Fruit fly (Drosophila melanogaster) whole organism, embryonic: ENCODE measurements around the gene CG2955.

Experiments used
- Asciz ChIP-seq: fragments of 200-800 bp; sonication (Bioruptor generic); optimal IDR thresholded peaks from 2 replicates; lab custom pipeline; 2017; ENCODE audit warnings: missing biosample characterization, mild to moderate bottlenecking, missing genetic modification characterization, missing genetic modification reagents
- B-H1 ChIP-seq: fragments of 200-800 bp; sonication (Bioruptor generic); IDR thresholded peaks from 3 replicates; pipeline ENCODE4 v1.3.6; 2022; ENCODE audit warnings: missing biosample characterization, missing genetic modification characterization
- BtbVII ChIP-seq: fragments of 200-800 bp; sonication (Bioruptor generic); optimal IDR thresholded peaks from 3 replicates; lab custom pipeline; 2017; ENCODE audit warnings: missing biosample characterization, mild to moderate bottlenecking, missing genetic modification characterization
- C15 ChIP-seq: fragments of 200-800 bp; sonication (Bioruptor generic); IDR thresholded peaks from 3 replicates; pipeline ENCODE4 v1.3.6; 2022; ENCODE audit warnings: missing biosample characterization, missing genetic modification characterization
- CG10321 ChIP-seq: fragments of 200-800 bp; sonication (Bioruptor generic); IDR thresholded peaks from 2 replicates; pipeline ENCODE4 v1.3.6; 2022; ENCODE audit warnings: missing biosample characterization, missing genetic modification characterization
- CG13123 ChIP-seq: fragments of 200-800 bp; sonication (Bioruptor generic); optimal IDR thresholded peaks from 2 replicates; lab custom pipeline; 2016; ENCODE audit warnings: missing biosample characterization, missing genetic modification characterization
- CG13287 ChIP-seq: fragments of 200-800 bp; sonication (Bioruptor generic); IDR thresholded peaks from 2 replicates; pipeline ENCODE4 v1.3.6; 2022; ENCODE audit warnings: missing biosample characterization, missing genetic modification characterization; ENCODE audit not compliant: partially characterized antibody
- CG16863 ChIP-seq: fragments of 200-800 bp; sonication (Bioruptor generic); optimal IDR thresholded peaks from 3 replicates; lab custom pipeline; 2016; ENCODE audit warnings: missing biosample characterization, missing genetic modification characterization
- CG17186 ChIP-seq: fragments of 200-800 bp; sonication (Bioruptor generic); optimal IDR thresholded peaks from 3 replicates; lab custom pipeline; 2017; ENCODE audit warnings: missing biosample characterization, missing genetic modification reagents, missing genetic modification characterization
- CG18262 ChIP-seq: fragments of 200-800 bp; optimal IDR thresholded peaks from 3 replicates; lab custom pipeline; 2019; ENCODE audit warnings: missing biosample characterization, mild to moderate bottlenecking, missing genetic modification characterization, moderate library complexity
- CG2202 ChIP-seq: fragments of 200-800 bp; sonication (Bioruptor generic); optimal IDR thresholded peaks from 2 replicates; lab custom pipeline; 2018; ENCODE audit warnings: missing biosample characterization, mild to moderate bottlenecking, missing genetic modification characterization
- CG32767 ChIP-seq: fragments of 200-800 bp; sonication (Bioruptor generic); IDR thresholded peaks from 2 replicates; pipeline ENCODE4 v1.3.6; 2022; ENCODE audit warnings: missing biosample characterization, missing genetic modification characterization
- CG3407 ChIP-seq: fragments of 200-800 bp; sonication (Bioruptor generic); optimal IDR thresholded peaks from 2 replicates; lab custom pipeline; 2018; ENCODE audit warnings: missing biosample characterization, mild to moderate bottlenecking, missing genetic modification characterization
- CG6254 ChIP-seq: fragments of 200-800 bp; sonication (Bioruptor generic); optimal IDR thresholded peaks from 3 replicates; lab custom pipeline; 2017; ENCODE audit warnings: mild to moderate bottlenecking, missing biosample characterization, missing genetic modification reagents, missing genetic modification characterization
- CG7987 ChIP-seq: fragments of 200-800 bp; sonication (Bioruptor generic); optimal IDR thresholded peaks from 2 replicates; lab custom pipeline; 2018; ENCODE audit warnings: missing biosample characterization, mild to moderate bottlenecking, missing genetic modification characterization, moderate library complexity
- CG8281 ChIP-seq: fragments of 200-800 bp; sonication (Bioruptor generic); optimal IDR thresholded peaks from 2 replicates; lab custom pipeline; 2018; ENCODE audit warnings: missing biosample characterization, mild to moderate bottlenecking, missing genetic modification characterization, moderate library complexity
- CG8765 ChIP-seq: fragments of 200-800 bp; sonication (Bioruptor generic); IDR thresholded peaks from 2 replicates; pipeline ENCODE4 v1.3.6; 2022; ENCODE audit warnings: missing biosample characterization, missing genetic modification characterization
- CG9797 ChIP-seq: fragments of 200-800 bp; sonication (Bioruptor generic); optimal IDR thresholded peaks from 3 replicates; lab custom pipeline; 2018; ENCODE audit warnings: missing biosample characterization, mild to moderate bottlenecking, missing genetic modification characterization
- Ets97D ChIP-seq: fragments of 200-800 bp; sonication (Bioruptor generic); optimal IDR thresholded peaks from 3 replicates; lab custom pipeline; 2016; ENCODE audit warnings: missing biosample characterization, missing genetic modification characterization
- Fer1 ChIP-seq: fragments of 200-800 bp; sonication (Bioruptor generic); optimal IDR thresholded peaks from 2 replicates; lab custom pipeline; 2017; ENCODE audit warnings: missing biosample characterization, mild to moderate bottlenecking, missing genetic modification characterization
- Gug ChIP-seq: fragments of 200-800 bp; sonication (Bioruptor generic); IDR thresholded peaks from 4 replicates; pipeline ENCODE4 v1.3.6; 2022; ENCODE audit warnings: missing biosample characterization, missing genetic modification characterization
- HLH54F ChIP-seq: fragments of 200-800 bp; sonication (Bioruptor generic); optimal IDR thresholded peaks from 3 replicates; lab custom pipeline; 2016; ENCODE audit warnings: missing biosample characterization, missing genetic modification characterization
- Meics ChIP-seq: fragments of 200-800 bp; sonication (Bioruptor generic); optimal IDR thresholded peaks from 2 replicates; lab custom pipeline; 2017; ENCODE audit warnings: missing biosample characterization, mild to moderate bottlenecking, missing genetic modification characterization
- Myb ChIP-seq: fragments of 200-800 bp; sonication (Bioruptor generic); optimal IDR thresholded peaks from 2 replicates; lab custom pipeline; 2016; ENCODE audit warnings: missing biosample characterization, missing genetic modification characterization
- Neu2 ChIP-seq: fragments of 200-800 bp; sonication (Bioruptor generic); optimal IDR thresholded peaks from 3 replicates; lab custom pipeline; 2016; ENCODE audit warnings: missing biosample characterization, missing genetic modification characterization, borderline replicate concordance
- Pdp1 ChIP-seq, 2 experiments: fragments of 200-800 bp; sonication (Bioruptor generic); optimal IDR thresholded peaks; 3 replicates each; lab custom pipeline; 2016; ENCODE audit warnings: missing biosample characterization in 2 of 2, missing genetic modification characterization in 2 of 2, mild to moderate bottlenecking in 1 of 2, moderate library complexity in 1 of 2
- Poxn ChIP-seq: fragments of 200-800 bp; sonication (Bioruptor generic); IDR thresholded peaks from 2 replicates; pipeline ENCODE4 v1.3.6; 2022; ENCODE audit warnings: missing biosample characterization, missing genetic modification characterization
- Six4 ChIP-seq: fragments of 200-800 bp; sonication (Bioruptor generic); optimal IDR thresholded peaks from 2 replicates; lab custom pipeline; 2016; ENCODE audit warnings: missing biosample characterization, missing genetic modification characterization
- Usf ChIP-seq: fragments of 200-800 bp; sonication (Bioruptor generic); optimal IDR thresholded peaks from 2 replicates; lab custom pipeline; 2017; ENCODE audit warnings: missing genotype, missing biosample characterization, missing genetic modification characterization
- Xbp1 ChIP-seq: fragments of 200-800 bp; sonication (Bioruptor generic); optimal IDR thresholded peaks from 3 replicates; lab custom pipeline; 2016; ENCODE audit warnings: missing biosample characterization, mild to moderate bottlenecking, missing genetic modification characterization
- ab ChIP-seq: fragments of 200-800 bp; sonication (Bioruptor generic); optimal IDR thresholded peaks from 2 replicates; lab custom pipeline; 2016; ENCODE audit warnings: missing biosample characterization, missing genetic modification characterization
- chif ChIP-seq, 2 experiments: fragments of 200-800 bp; sonication (Bioruptor generic); optimal IDR thresholded peaks; 3 replicates each; lab custom pipeline; 2016; ENCODE audit warnings: missing biosample characterization in 2 of 2, missing genetic modification characterization in 2 of 2
- croc ChIP-seq: fragments of 200-800 bp; sonication (Bioruptor generic); conservative IDR thresholded peaks from 3 replicates; pipeline ENCODE4 v1.3.6; 2022; ENCODE audit warnings: missing biosample characterization, missing genetic modification characterization
- disco-r ChIP-seq: fragments of 200-800 bp; sonication (Bioruptor generic); optimal IDR thresholded peaks from 2 replicates; lab custom pipeline; 2016; ENCODE audit warnings: missing biosample characterization, missing genetic modification characterization
- ems ChIP-seq: fragments of 200-800 bp; sonication (Bioruptor generic); optimal IDR thresholded peaks from 3 replicates; lab custom pipeline; 2016; ENCODE audit warnings: missing biosample characterization, missing genetic modification characterization
- fd64A ChIP-seq: fragments of 200-800 bp; sonication (Bioruptor generic); optimal IDR thresholded peaks from 3 replicates; lab custom pipeline; 2018; ENCODE audit warnings: missing biosample characterization, mild to moderate bottlenecking, missing genetic modification characterization
- fu2 ChIP-seq: fragments of 200-800 bp; sonication (Bioruptor generic); optimal IDR thresholded peaks from 2 replicates; lab custom pipeline; 2016; ENCODE audit warnings: missing biosample characterization, missing genetic modification characterization
- gt ChIP-seq: fragments of 200-800 bp; sonication (Bioruptor generic); IDR thresholded peaks from 2 replicates; pipeline ENCODE4 v1.3.6; 2022; ENCODE audit warnings: missing biosample characterization, missing genetic modification characterization
- hb ChIP-seq: fragments of 200-800 bp; sonication (Bioruptor generic); IDR thresholded peaks from 3 replicates; pipeline ENCODE4 v1.3.6; 2022; ENCODE audit warnings: missing biosample characterization, missing genetic modification characterization; ENCODE audit not compliant: partially characterized antibody
- jumu ChIP-seq: fragments of 200-800 bp; sonication (Bioruptor generic); optimal IDR thresholded peaks from 3 replicates; lab custom pipeline; 2016; ENCODE audit warnings: missing biosample characterization, missing genetic modification characterization
- kni ChIP-seq: fragments of 200-800 bp; sonication (Bioruptor generic); optimal IDR thresholded peaks from 3 replicates; lab custom pipeline; 2017; ENCODE audit warnings: mild to moderate bottlenecking, missing biosample characterization, missing genetic modification reagents, missing genetic modification characterization
- nerfin-1 ChIP-seq: fragments of 200-800 bp; sonication (Bioruptor generic); optimal IDR thresholded peaks from 3 replicates; lab custom pipeline; 2019; ENCODE audit warnings: missing biosample characterization, mild to moderate bottlenecking, missing genetic modification characterization, moderate library complexity
- nmo ChIP-seq: fragments of 200-800 bp; sonication (Bioruptor generic); optimal IDR thresholded peaks from 2 replicates; lab custom pipeline; 2018; ENCODE audit warnings: missing biosample characterization, mild to moderate bottlenecking, missing genetic modification characterization, moderate library complexity
- odd ChIP-seq: fragments of 200-800 bp; sonication (Bioruptor generic); optimal IDR thresholded peaks from 2 replicates; lab custom pipeline; 2017; ENCODE audit warnings: missing biosample characterization, mild to moderate bottlenecking, missing genetic modification characterization
- pnt ChIP-seq: fragments of 200-800 bp; sonication (Bioruptor generic); optimal IDR thresholded peaks from 3 replicates; lab custom pipeline; 2016; ENCODE audit warnings: missing biosample characterization, missing genetic modification characterization
- tgo ChIP-seq: fragments of 200-800 bp; sonication (Bioruptor generic); IDR thresholded peaks from 3 replicates; pipeline ENCODE4 v1.3.6; 2022; ENCODE audit warnings: missing biosample characterization, missing genetic modification characterization
- tna ChIP-seq: fragments of 200-800 bp; sonication (Bioruptor generic); IDR thresholded peaks from 2 replicates; pipeline ENCODE4 v1.3.6; 2022; ENCODE audit warnings: missing biosample characterization, missing genetic modification characterization; ENCODE audit not compliant: partially characterized antibody
- toy ChIP-seq: fragments of 200-800 bp; sonication (Bioruptor generic); IDR thresholded peaks from 2 replicates; pipeline ENCODE4 v1.3.6; 2022; ENCODE audit warnings: missing biosample characterization, missing genetic modification characterization
- ttk ChIP-seq: fragments of 200-800 bp; sonication (Bioruptor generic); IDR thresholded peaks from 2 replicates; pipeline ENCODE4 v2.1.2; 2022; ENCODE audit warnings: missing biosample characterization, missing genetic modification characterization
- tx ChIP-seq: fragments of 200-800 bp; sonication (Bioruptor generic); optimal IDR thresholded peaks from 2 replicates; lab custom pipeline; 2016; ENCODE audit warnings: missing biosample characterization, missing genetic modification characterization
- wdn ChIP-seq: fragments of 200-800 bp; sonication (Bioruptor generic); IDR thresholded peaks from 2 replicates; pipeline ENCODE4 v1.3.6; 2022; ENCODE audit warnings: missing biosample characterization, missing genetic modification characterization
- zf30C ChIP-seq: fragments of 200-800 bp; sonication (Bioruptor generic); optimal IDR thresholded peaks from 3 replicates; lab custom pipeline; 2018; ENCODE audit warnings: missing biosample characterization, mild to moderate bottlenecking, missing genetic modification characterization

Gene CG2955

DNA sequence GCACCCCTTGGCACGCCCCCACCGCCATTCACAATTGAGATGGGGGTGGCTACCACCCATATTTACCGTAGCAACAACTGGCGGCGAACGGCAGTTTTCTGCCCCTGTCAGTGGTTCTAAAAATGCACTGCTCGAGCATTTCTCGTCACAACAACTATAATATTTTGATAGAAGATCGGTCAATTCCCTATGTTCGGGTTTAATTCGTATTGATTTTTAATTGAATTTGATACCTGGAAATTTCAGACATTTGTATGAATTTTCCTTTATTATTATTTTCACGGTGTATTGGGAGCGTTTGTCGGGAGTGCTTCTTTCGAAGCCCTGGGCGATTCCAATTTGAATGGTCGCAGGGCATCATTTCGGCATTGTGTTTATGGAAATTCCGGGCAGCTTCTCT is 16.0 kb upstream of the CG2955 start (continued):
- peak; percentile 41 for TF ChIP-seq CG6254 (GFP tag; lab: Kevin White, UChicago)
- no peak for TF ChIP-seq CG13287 (GFP tag; lab: Robert Waterston, UW)
- TF ChIP-seq CG18262 (tag; lab: Kevin White, UChicago) = peak; percentile 77
- no peak for TF ChIP-seq odd (GFP tag; lab: Kevin White, UChicago)
- TF ChIP-seq Fer1 = peak; percentile 75
- no peak for TF ChIP-seq Usf
- TF ChIP-seq CG3407 = no peak
- TF ChIP-seq Asciz (GFP tag; lab: Kevin White, UChicago) = peak; percentile 52
- no peak for TF ChIP-seq zf30C
- no peak for TF ChIP-seq fu2 (GFP tag; lab: Kevin White, UChicago)
- peak; percentile 62; the same call in 3 of the 4 replicates for TF ChIP-seq Gug (GFP tag; lab: Robert Waterston, UW)
- no peak for TF ChIP-seq jumu (GFP tag; lab: Kevin White, UChicago)
- TF ChIP-seq BtbVII (GFP tag; lab: Kevin White, UChicago) = peak; percentile 38
- no peak; the same call in 1 of the 2 replicates for TF ChIP-seq CG8765 (GFP tag; lab: Robert Waterston, UW)
- TF ChIP-seq kni (GFP tag; lab: Kevin White, UChicago) = no peak
- no peak for TF ChIP-seq Pdp1 (GFP tag; optimal IDR thresholded peaks at IDR 0.05; lab: Kevin White, UChicago)
- no peak for TF ChIP-seq pnt (GFP tag; lab: Kevin White, UChicago)
- peak; percentile 56 for TF ChIP-seq Meics (GFP tag; lab: Kevin White, UChicago)
- TF ChIP-seq Six4 (GFP tag; lab: Kevin White, UChicago) = peak; percentile 16
- TF ChIP-seq C15 (GFP tag; lab: Robert Waterston, UW) = no peak
- no peak for TF ChIP-seq CG32767 (GFP tag; lab: Robert Waterston, UW)
- peak; percentile 46 for TF ChIP-seq nerfin-1 (tag; lab: Kevin White, UChicago)
- no peak for TF ChIP-seq hb (GFP tag; lab: Robert Waterston, UW)
- no peak for TF ChIP-seq CG7987 (GFP tag; lab: Kevin White, UChicago)
- TF ChIP-seq CG13123 (GFP tag; lab: Kevin White, UChicago) = no peak
- TF ChIP-seq ems = no peak
- no peak for TF ChIP-seq CG2202 (tag; lab: Kevin White, UChicago)
- no peak for TF ChIP-seq CG17186 (GFP tag; lab: Kevin White, UChicago)
- no peak for TF ChIP-seq disco-r (GFP tag; lab: Kevin White, UChicago)
- TF ChIP-seq croc (GFP tag; lab: Robert Waterston, UW) = peak; percentile 56; the same call in 2 of the 3 replicates
- no peak for TF ChIP-seq Myb (GFP tag; lab: Kevin White, UChicago)
- no peak for TF ChIP-seq tx
- TF ChIP-seq wdn (GFP tag; lab: Robert Waterston, UW) = no peak
- TF ChIP-seq tna = no peak
- TF ChIP-seq toy (GFP tag; lab: Robert Waterston, UW) = no peak
- TF ChIP-seq B-H1 (GFP tag; lab: Robert Waterston, UW) = peak; percentile 68
- TF ChIP-seq nmo (GFP tag; lab: Kevin White, UChicago) = peak; percentile 4
- no peak for TF ChIP-seq Ets97D (GFP tag; lab: Kevin White, UChicago)
- TF ChIP-seq HLH54F (GFP tag; lab: Kevin White, UChicago) = no peak
- TF ChIP-seq fd64A (GFP tag; lab: Kevin White, UChicago) = peak; percentile 43
- no peak for TF ChIP-seq CG9797 (GFP tag; lab: Kevin White, UChicago)
- TF ChIP-seq CG8281 (tag; lab: Kevin White, UChicago) = peak; percentile 18
- TF ChIP-seq ttk (GFP tag; lab: Robert Waterston, UW) = no peak
- TF ChIP-seq Poxn (GFP tag; lab: Robert Waterston, UW) = no peak
- TF ChIP-seq CG10321 (GFP tag; lab: Robert Waterston, UW) = no peak
- TF ChIP-seq ab (GFP tag; lab: Kevin White, UChicago) = no peak
- no peak for TF ChIP-seq CG16863 (GFP tag; lab: Kevin White, UChicago)
- no peak for TF ChIP-seq Neu2 (GFP tag; lab: Kevin White, UChicago)
- TF ChIP-seq tgo (GFP tag; lab: Robert Waterston, UW) = no peak
- TF ChIP-seq Xbp1 = peak; percentile 3
- TF ChIP-seq chif (GFP tag; optimal IDR thresholded peaks at IDR 0.05; lab: Kevin White, UChicago) = peak in 1 of 2 experiments; percentile 26
- peak; percentile 49; the same call in 1 of the 2 replicates for TF ChIP-seq gt (GFP tag; lab: Robert Waterston, UW)
